Worm (Caenorhabditis elegans) whole organism, early embryonic: ENCODE measurements around the gene dyf-2.

Experiments used
- ama-1 ChIP-seq: fragments of 150-350 bp; optimal IDR thresholded peaks from 2 replicates; lab custom pipeline; 2014
- ceh-13 ChIP-seq: fragments of 200-800 bp; sonication (Bioruptor generic); optimal IDR thresholded peaks from 2 replicates; lab custom pipeline; 2018; ENCODE audit warnings: mild to moderate bottlenecking, missing genetic modification characterization, missing compliant biosample characterization
- hmbx-1 ChIP-seq: sonication (generic microtip); optimal IDR thresholded peaks from 2 replicates; lab custom pipeline; 2016; ENCODE audit warnings: mild to moderate bottlenecking, missing genetic modification characterization, missing compliant biosample characterization
- hmg-4 ChIP-seq: fragments of 200-800 bp; sonication (Bioruptor generic); optimal IDR thresholded peaks from 2 replicates; lab custom pipeline; 2018; ENCODE audit warnings: mild to moderate bottlenecking, missing genetic modification characterization, missing compliant biosample characterization
- pes-1 ChIP-seq: fragments of 200-800 bp; sonication (Bioruptor generic); IDR thresholded peaks from 2 replicates; pipeline ENCODE4 v1.3.6; 2022; ENCODE audit warnings: missing genetic modification reagents, missing genetic modification characterization, missing compliant biosample characterization
- sea-1 ChIP-seq: fragments of 200-800 bp; sonication (Bioruptor generic); conservative IDR thresholded peaks from 2 replicates; pipeline ENCODE4 v1.3.6; 2022; ENCODE audit warnings: missing genetic modification characterization, missing compliant biosample characterization
- tbx-37 ChIP-seq: fragments of 200-800 bp; sonication (Bioruptor generic); conservative IDR thresholded peaks from 2 replicates; pipeline ENCODE4 v1.3.6; 2022; ENCODE audit warnings: missing genetic modification reagents, missing genetic modification characterization, missing compliant biosample characterization

ce11 chrIII:13666406-13666805, 19.8 kb downstream of the dyf-2 start:
- no peak for TF ChIP-seq pes-1
- TF ChIP-seq ama-1, result no peak
- TF ChIP-seq hmbx-1 (tag; lab: Kevin White, UChicago), result no peak
- TF ChIP-seq tbx-37 (GFP tag; lab: Robert Waterston, UW), result no peak
- TF ChIP-seq sea-1, result no peak
- TF ChIP-seq ceh-13 (GFP tag; lab: Kevin White, UChicago), result no peak
- TF ChIP-seq hmg-4 (GFP tag; lab: Kevin White, UChicago), result no peak
